Fruit fly (Drosophila melanogaster): ENCODE data around the gene CG13794.
A peak's percentile ranks its signal among the peaks of the same experiment; 100 is the strongest.
"Not testable (repeated sequence)": the region's sequence is repeated elsewhere in the genome, so short reads cannot be mapped to it uniquely, and the experiment has no call there.

CG13794 gene

DNA sequence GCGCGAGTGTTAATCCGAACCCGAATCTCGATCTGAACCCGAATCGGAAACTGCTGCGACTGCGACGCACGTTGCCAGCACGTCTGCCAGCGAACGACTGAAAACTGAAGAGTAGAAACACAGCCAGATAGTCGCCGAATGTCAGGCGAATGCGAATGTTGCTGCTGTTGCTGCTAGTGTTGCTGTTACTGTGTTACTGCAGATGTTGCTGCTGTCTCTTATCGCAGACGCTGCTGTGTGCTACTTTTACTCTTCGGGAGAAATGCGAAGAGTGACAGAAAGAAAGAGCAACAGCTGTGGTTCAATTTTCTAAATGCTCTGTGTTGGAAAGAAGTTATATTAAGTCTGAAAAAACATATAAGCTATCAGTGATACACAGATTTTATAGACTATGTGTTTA is 9.9 kb upstream of the CG13794 start, which contains the start of gene CG13796:
CG13796 (minus strand) TSS at position 101 of the 400 bp plus-strand sequence.
- TF ChIP-seq tna (GFP tag; IDR thresholded peaks at IDR 0.05; ENCODE audit: partially characterized antibody); CG7963 (GFP tag; IDR thresholded peaks at IDR 0.05; ENCODE audit: partially characterized antibody); bcd (GFP tag; optimal IDR thresholded peaks at IDR 0.05): not testable (repeated sequence)

DNA sequence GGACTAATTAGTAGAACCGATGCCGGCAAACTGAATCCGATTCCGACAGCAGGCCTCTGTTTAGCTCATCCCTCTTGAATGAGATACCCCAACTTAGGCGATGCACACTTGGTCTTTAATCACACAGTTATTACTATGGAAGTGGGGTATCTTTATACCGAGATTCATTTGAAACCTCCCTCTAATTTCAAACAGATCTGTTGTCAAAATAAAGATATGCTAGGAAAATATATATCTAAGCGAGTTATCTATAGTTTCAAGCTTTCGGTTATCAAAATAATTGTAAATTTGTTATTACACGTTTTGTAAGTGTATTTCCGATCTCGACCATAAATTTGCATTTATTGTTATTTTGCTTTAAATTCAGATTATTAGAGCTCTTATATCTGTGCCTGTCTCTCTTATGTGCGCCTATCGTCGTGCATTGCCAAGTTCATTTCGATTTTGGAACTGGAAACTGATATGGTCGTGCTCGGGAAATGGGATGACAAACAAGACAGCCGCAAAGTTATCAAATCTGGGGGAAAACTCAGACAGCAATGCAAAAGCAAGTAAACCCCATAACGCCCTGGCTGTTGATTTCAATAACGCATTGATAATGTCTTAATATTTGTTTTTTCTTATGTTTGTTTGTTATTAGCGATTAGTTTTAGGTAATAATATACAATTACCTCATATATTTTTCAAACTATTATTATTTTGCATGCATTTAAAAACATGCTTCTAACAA is 3.8 kb upstream of the CG13794 start, which contains the start of gene CG13795:
CG13795 (minus strand) TSS at position 31 of the 730 bp plus-strand sequence.
- TF ChIP-seq sob (GFP tag; IDR thresholded peaks at IDR 0.05) (no peak), gem (tag; optimal IDR thresholded peaks at IDR 0.05) (peak; percentile 38), Ets65A (GFP tag) (peak; percentile 15), CoRest (tag; optimal IDR thresholded peaks at IDR 0.05) (peak; percentile 13), D19A (tag; optimal IDR thresholded peaks at IDR 0.05) (peak; percentile 93)

DNA sequence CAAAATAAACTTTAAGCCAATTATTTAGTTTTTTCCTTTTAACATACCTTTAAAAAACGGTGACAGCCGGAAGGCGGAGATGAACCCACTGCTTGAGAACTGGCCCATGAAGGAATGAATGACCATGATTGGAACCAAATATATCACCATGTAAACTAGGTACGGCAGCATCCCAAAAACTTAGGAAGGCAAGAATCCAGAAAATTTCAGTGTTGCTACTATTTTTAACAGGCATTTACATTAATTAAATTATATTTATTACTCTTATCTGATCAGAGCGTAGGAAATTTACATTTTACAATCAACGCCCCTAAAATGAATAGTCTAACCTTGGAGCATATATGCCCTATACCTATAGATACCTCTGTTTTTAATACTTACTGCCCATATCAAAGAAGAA is 521 bp downstream of the CG13794 start:
- TF ChIP-seq Hey (tag; optimal IDR thresholded peaks at IDR 0.05) (no peak), CG12744 (GFP tag; optimal IDR thresholded peaks at IDR 0.05) (no peak), Dfd (GFP tag; optimal IDR thresholded peaks at IDR 0.05) (no peak), ttk (GFP tag; IDR thresholded peaks at IDR 0.05) (no peak)

DNA sequence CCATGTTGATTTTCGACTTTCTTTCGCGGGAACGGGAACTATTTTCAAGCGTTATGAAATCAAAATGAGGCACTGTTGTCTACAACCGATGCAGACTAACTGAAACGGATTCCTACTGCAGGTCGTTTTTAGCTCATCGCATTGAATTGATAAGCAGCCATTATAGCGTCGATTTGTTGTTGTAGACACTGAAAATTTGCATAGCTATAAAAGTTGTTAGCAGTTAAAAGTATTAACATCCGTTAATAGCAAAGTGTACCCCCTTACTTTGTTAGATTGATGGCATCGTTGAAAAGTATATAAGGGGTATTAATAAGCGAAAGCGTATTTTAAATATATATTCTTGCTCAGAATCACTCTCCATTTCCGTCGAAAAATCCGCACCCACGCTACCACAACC is 3.2 kb downstream of the CG13794 start, which contains the start of gene CG13793:
CG13793 (minus strand) TSS at position 101 of the 400 bp plus-strand sequence.
- TF ChIP-seq HmgD (GFP tag; optimal IDR thresholded peaks at IDR 0.05), result no peak
- no peak for TF ChIP-seq mirr (GFP tag; optimal IDR thresholded peaks at IDR 0.05)
- TF ChIP-seq klu (GFP tag; IDR thresholded peaks at IDR 0.05), result no peak
- no peak for TF ChIP-seq PHDP (tag; optimal IDR thresholded peaks at IDR 0.05)
- no peak for TF ChIP-seq Pdp1 (GFP tag; optimal IDR thresholded peaks at IDR 0.05)
- TF ChIP-seq Drgx (GFP tag; IDR thresholded peaks at IDR 0.05), result no peak
- no peak for TF ChIP-seq Fer1 (GFP tag; optimal IDR thresholded peaks at IDR 0.05)
- no peak for TF ChIP-seq Dll (GFP tag; IDR thresholded peaks at IDR 0.05; ENCODE audit: partially characterized antibody)
- TF ChIP-seq stc (GFP tag; IDR thresholded peaks at IDR 0.05), result no peak
- TF ChIP-seq CG4617 (GFP tag; optimal IDR thresholded peaks at IDR 0.05; ENCODE audit: borderline replicate concordance), result no peak
- no peak for TF ChIP-seq CG1832 (GFP tag; optimal IDR thresholded peaks at IDR 0.05)
- no peak for TF ChIP-seq Dp (GFP tag; optimal IDR thresholded peaks at IDR 0.05)
- no peak for TF ChIP-seq lab (GFP tag; optimal IDR thresholded peaks at IDR 0.05)
- no peak for TF ChIP-seq CG17829 (tag; optimal IDR thresholded peaks at IDR 0.05)
- TF ChIP-seq croc (GFP tag; conservative IDR thresholded peaks at IDR 0.05), result no peak

DNA sequence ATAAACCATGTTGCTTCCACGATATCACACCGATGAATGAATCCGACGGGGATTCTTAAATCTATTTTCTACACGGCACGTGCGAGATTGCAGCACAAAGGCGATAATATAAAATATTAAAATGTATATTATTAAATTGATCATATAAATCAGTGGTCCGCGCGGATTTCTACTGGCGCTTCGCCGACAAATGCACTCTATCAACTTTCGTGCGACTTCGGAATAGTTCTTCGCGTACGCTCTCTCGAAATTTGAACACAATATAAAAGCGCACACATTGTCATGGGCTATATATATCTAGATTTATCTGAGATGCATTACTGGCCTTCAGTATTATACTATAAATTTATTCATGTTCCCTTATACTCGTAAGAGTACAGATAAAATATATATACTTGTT is 6.1 kb downstream of the CG13794 start, which contains the start of gene CG33296:
CG33296 (minus strand) TSS at position 101 of the 400 bp plus-strand sequence.
- TF ChIP-seq CG10959 (GFP tag; IDR thresholded peaks at IDR 0.05), result no peak
- no peak for TF ChIP-seq CG15073 (GFP tag; optimal IDR thresholded peaks at IDR 0.05)

DNA sequence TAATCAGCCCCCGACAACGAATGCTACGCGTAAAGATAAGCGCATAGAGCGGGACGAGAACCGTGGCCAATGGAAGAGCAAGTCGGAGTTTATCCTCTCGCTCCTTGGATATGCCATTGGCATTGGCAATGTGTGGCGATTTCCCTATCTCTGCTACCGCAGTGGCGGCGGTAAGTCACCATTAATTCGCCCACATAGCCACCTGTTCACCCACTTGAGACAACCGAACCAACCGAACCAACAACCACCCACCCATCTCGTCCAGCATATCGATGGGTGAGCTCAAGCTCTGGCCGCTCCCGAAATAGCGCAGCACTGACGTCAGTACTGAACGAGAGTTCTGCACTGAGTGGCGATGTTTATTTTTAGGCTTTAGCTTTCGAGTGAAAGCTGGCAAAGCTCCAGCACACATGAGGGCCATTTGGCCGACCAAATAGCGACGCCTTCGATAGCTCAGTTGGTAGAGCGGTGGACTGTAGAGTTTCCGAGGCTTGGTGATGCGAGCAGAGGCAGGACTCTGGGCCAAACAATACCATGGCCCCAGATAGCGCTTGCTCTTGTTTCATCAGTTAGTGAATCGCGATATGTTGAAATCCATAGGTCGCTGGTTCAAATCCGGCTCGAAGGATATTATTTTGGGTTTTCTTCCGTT is 11.5 kb downstream of the CG13794 start:
- peak; percentile 70 for TF ChIP-seq nau (GFP tag; optimal IDR thresholded peaks at IDR 0.05)
- no peak for TF ChIP-seq CG9609 (GFP tag; optimal IDR thresholded peaks at IDR 0.05)
- no peak for TF ChIP-seq Eip74EF (GFP tag; optimal IDR thresholded peaks at IDR 0.05)
- peak; percentile 90 for TF ChIP-seq Bdp1 (GFP tag; optimal IDR thresholded peaks at IDR 0.05)
- peak; percentile 13 for TF ChIP-seq CG12769 (tag; optimal IDR thresholded peaks at IDR 0.05)
- TF ChIP-seq dmrt99B (tag; optimal IDR thresholded peaks at IDR 0.05), result no peak
- TF ChIP-seq zen2 (GFP tag; IDR thresholded peaks at IDR 0.05; ENCODE audit: partially characterized antibody), result 0 out of 3 replicates have a peak, but pooled peaks have one; percentile 27
- TF ChIP-seq CG14050 (GFP tag; IDR thresholded peaks at IDR 0.05), result no peak
- TF ChIP-seq kah (GFP tag; optimal IDR thresholded peaks at IDR 0.05), result peak; percentile 84
- 0 out of 2 replicates have a peak, but pooled peaks have one; percentile 6 for TF ChIP-seq CG3847 (GFP tag; IDR thresholded peaks at IDR 0.05)
- TF ChIP-seq z (GFP tag; IDR thresholded peaks at IDR 0.05), result peak; percentile 93

Data from whole organism, embryonic.